Fruit fly (Drosophila melanogaster): ENCODE results near the gene Cyp28a5.

DNA sequence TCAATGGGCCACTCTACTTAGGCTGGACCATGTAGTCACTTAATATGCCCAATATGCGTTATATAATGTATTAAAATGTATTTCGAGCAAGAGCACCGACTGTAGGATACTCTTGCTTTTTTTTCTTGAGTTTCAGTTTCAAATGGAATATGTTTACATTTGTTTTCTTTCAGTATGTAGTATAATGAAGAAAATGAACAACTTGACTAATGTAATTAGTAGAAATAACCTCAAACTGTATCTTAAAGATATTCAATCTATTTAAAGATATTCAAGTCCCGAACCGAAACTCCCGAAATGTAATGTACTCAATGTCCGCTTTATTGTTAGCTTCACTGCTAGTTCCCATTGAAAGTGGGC lies 47.6 kb downstream of the Cyp28a5 start:
- TF ChIP-seq CG5204 (GFP tag; optimal IDR thresholded peaks at IDR 0.05) (no peak), cnc (optimal IDR thresholded peaks at IDR 0.05) (no peak)
